Worm (Caenorhabditis elegans) whole organism, L2 larva: Measurements from ENCODE around the gene nas-10.

ENCODE experiments used
- F13H6.1 ChIP-seq: sonication (generic microtip); optimal IDR thresholded peaks from 2 replicates; lab custom pipeline; 2016; ENCODE audit warnings: missing genetic modification characterization, missing compliant biosample characterization
- Y55F3AM.14 ChIP-seq: fragments of 200-800 bp; sonication (Bioruptor generic); optimal IDR thresholded peaks from 2 replicates; lab custom pipeline; 2018; ENCODE audit warnings: mild to moderate bottlenecking, missing genetic modification characterization, missing compliant biosample characterization
- ZK546.5 ChIP-seq: sonication (generic microtip); optimal IDR thresholded peaks from 2 replicates; lab custom pipeline; 2017; ENCODE audit warnings: missing biosample characterization, missing genetic modification characterization
- alr-1 ChIP-seq: fragments of 150-350 bp; optimal IDR thresholded peaks from 2 replicates; lab custom pipeline; 2014; ENCODE audit warnings: missing biosample characterization, missing genetic modification characterization
- ama-1 ChIP-seq: fragments of 150-350 bp; optimal IDR thresholded peaks from 2 replicates; lab custom pipeline; 2018; ENCODE audit warnings: inconsistent platforms
- blmp-1 ChIP-seq: sonication (generic microtip); optimal IDR thresholded peaks from 2 replicates; lab custom pipeline; 2017; ENCODE audit warnings: missing genetic modification characterization, mild to moderate bottlenecking, missing compliant biosample characterization, antibody characterized with exemption, moderate library complexity; ENCODE audit not compliant: insufficient read depth
- ceh-16 ChIP-seq: fragments of 150-350 bp; optimal IDR thresholded peaks from 2 replicates; lab custom pipeline; 2014; ENCODE audit warnings: missing biosample characterization, missing genetic modification characterization
- ceh-82 ChIP-seq: fragments of 150-350 bp; optimal IDR thresholded peaks from 2 replicates; lab custom pipeline; 2014; ENCODE audit warnings: missing biosample characterization, missing genetic modification characterization
- crh-2 ChIP-seq: sonication (generic microtip); optimal IDR thresholded peaks from 2 replicates; lab custom pipeline; 2017; ENCODE audit warnings: missing biosample characterization, missing genetic modification characterization
- dmd-4 ChIP-seq: sonication (generic microtip); optimal IDR thresholded peaks from 2 replicates; lab custom pipeline; 2017; ENCODE audit warnings: missing biosample characterization, missing genetic modification characterization
- egl-27 ChIP-seq: sonication (generic microtip); optimal IDR thresholded peaks from 3 replicates; lab custom pipeline; 2017; ENCODE audit warnings: missing biosample characterization, missing genetic modification reagents, missing genetic modification characterization
- elt-1 ChIP-seq: fragments of 150-350 bp; optimal IDR thresholded peaks from 2 replicates; lab custom pipeline; 2014; ENCODE audit warnings: missing biosample characterization, missing genetic modification characterization
- elt-3 ChIP-seq: sonication (generic microtip); optimal IDR thresholded peaks from 2 replicates; lab custom pipeline; 2017; ENCODE audit warnings: missing biosample characterization, missing genetic modification characterization
- gmeb-1 ChIP-seq: fragments of 150-350 bp; optimal IDR thresholded peaks from 2 replicates; lab custom pipeline; 2014; ENCODE audit warnings: missing biosample characterization, missing genetic modification characterization
- lin-13 ChIP-seq: fragments of 150-350 bp; optimal IDR thresholded peaks from 2 replicates; lab custom pipeline; 2014; ENCODE audit warnings: missing biosample characterization, missing genetic modification reagents, missing genetic modification characterization
- lin-39 ChIP-seq: fragments of 150-350 bp; optimal IDR thresholded peaks from 2 replicates; lab custom pipeline; 2014; ENCODE audit warnings: missing biosample characterization, missing genetic modification reagents, missing genetic modification characterization
- lsy-2 ChIP-seq, 2 experiments: fragments of 150-350 bp in 1 of 2; sonication (generic microtip) in 1 of 2; optimal IDR thresholded peaks; 2 replicates each; lab custom pipeline; 2014 to 2017; ENCODE audit warnings: missing biosample characterization in 2 of 2, missing genetic modification characterization in 2 of 2
- mab-5 ChIP-seq: fragments of 150-350 bp; optimal IDR thresholded peaks from 2 replicates; lab custom pipeline; 2014; ENCODE audit warnings: missing biosample characterization, missing genetic modification characterization
- mbf-1 ChIP-seq: sonication (generic microtip); optimal IDR thresholded peaks from 2 replicates; lab custom pipeline; 2017; ENCODE audit warnings: missing biosample characterization, missing genetic modification characterization
- mdl-1 ChIP-seq, 2 experiments: fragments of 150-350 bp in 1 of 2; sonication (generic microtip) in 1 of 2; optimal IDR thresholded peaks; 2 replicates each; lab custom pipeline; 2017; ENCODE audit warnings: missing biosample characterization in 2 of 2, missing genetic modification characterization in 2 of 2
- nhr-12 ChIP-seq: fragments of 150-350 bp; optimal IDR thresholded peaks from 2 replicates; lab custom pipeline; 2014; ENCODE audit warnings: missing biosample characterization, missing genetic modification characterization
- nhr-129 ChIP-seq: fragments of 150-350 bp; optimal IDR thresholded peaks from 2 replicates; lab custom pipeline; 2014; ENCODE audit warnings: missing biosample characterization, missing genetic modification characterization
- nhr-21 ChIP-seq: fragments of 150-350 bp; optimal IDR thresholded peaks from 2 replicates; lab custom pipeline; 2014; ENCODE audit warnings: missing biosample characterization, missing genetic modification characterization
- nhr-237 ChIP-seq: fragments of 150-350 bp; optimal IDR thresholded peaks from 2 replicates; lab custom pipeline; 2014; ENCODE audit warnings: missing biosample characterization, missing genetic modification characterization
- nhr-6 ChIP-seq: fragments of 150-350 bp; optimal IDR thresholded peaks from 2 replicates; lab custom pipeline; 2014; ENCODE audit warnings: missing biosample characterization, missing genetic modification characterization
- peb-1 ChIP-seq: fragments of 150-350 bp; optimal IDR thresholded peaks from 2 replicates; lab custom pipeline; 2014; ENCODE audit warnings: missing biosample characterization, missing genetic modification characterization
- sem-4 ChIP-seq: fragments of 150-350 bp; optimal IDR thresholded peaks from 2 replicates; lab custom pipeline; 2014; ENCODE audit warnings: missing biosample characterization, missing genetic modification reagents, missing genetic modification characterization
- skn-1 ChIP-seq: sonication (generic microtip); optimal IDR thresholded peaks from 2 replicates; lab custom pipeline; 2017; ENCODE audit warnings: missing biosample characterization, missing genetic modification characterization
- sma-3 ChIP-seq: sonication (generic microtip); optimal IDR thresholded peaks from 2 replicates; lab custom pipeline; 2016; ENCODE audit warnings: missing genetic modification reagents, missing genetic modification characterization, missing compliant biosample characterization
- snpc-4 ChIP-seq: fragments of 150-350 bp; optimal IDR thresholded peaks from 2 replicates; lab custom pipeline; 2014; ENCODE audit warnings: missing biosample characterization, missing genetic modification characterization
- unc-39 ChIP-seq: fragments of 150-350 bp; optimal IDR thresholded peaks from 2 replicates; lab custom pipeline; 2014; ENCODE audit warnings: missing biosample characterization, missing genetic modification characterization
- unc-55 ChIP-seq: fragments of 150-350 bp; sonication (generic microtip); optimal IDR thresholded peaks from 3 replicates; lab custom pipeline; 2014; ENCODE audit warnings: missing biosample characterization, missing genetic modification reagents, missing genetic modification characterization
- unc-62 ChIP-seq: fragments of 150-350 bp; optimal IDR thresholded peaks from 2 replicates; lab custom pipeline; 2014; ENCODE audit warnings: missing biosample characterization, missing genetic modification reagents, missing genetic modification characterization
- zag-1 ChIP-seq: fragments of 150-350 bp; optimal IDR thresholded peaks from 2 replicates; lab custom pipeline; 2014; ENCODE audit warnings: missing biosample characterization, missing genetic modification characterization
- ztf-11 ChIP-seq: sonication (generic microtip); optimal IDR thresholded peaks from 2 replicates; lab custom pipeline; 2017; ENCODE audit warnings: missing biosample characterization, missing genetic modification characterization
- ztf-4 ChIP-seq: fragments of 150-350 bp; optimal IDR thresholded peaks from 2 replicates; lab custom pipeline; 2014; ENCODE audit warnings: missing biosample characterization, missing genetic modification characterization

The nas-10 gene

DNA sequence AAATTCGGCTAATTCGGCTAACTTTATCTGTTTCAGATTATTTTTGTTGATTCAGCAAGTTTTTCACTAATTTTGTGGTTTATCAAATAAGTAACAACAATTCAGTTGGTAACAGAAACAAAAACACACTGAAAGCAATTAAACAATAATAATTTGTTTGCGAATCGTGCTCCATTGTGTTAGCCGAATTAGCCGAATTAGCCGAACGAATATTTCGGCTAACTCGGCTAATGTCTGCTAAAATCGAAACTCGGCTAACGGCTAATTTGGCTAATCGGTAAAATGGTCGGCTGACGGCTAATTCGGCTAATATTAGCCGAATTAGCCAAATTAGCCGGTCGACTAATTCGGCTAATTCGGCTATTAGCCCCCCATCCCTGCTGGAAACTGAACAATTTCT is 40.4 kb upstream of the nas-10 start:
- no peak for TF ChIP-seq lin-13 (GFP tag; lab: Kevin White, UChicago)
- TF ChIP-seq mbf-1 (tag; lab: Kevin White, UChicago), result no peak
- TF ChIP-seq sem-4, result no peak
- TF ChIP-seq sma-3 (GFP tag; lab: Kevin White, UChicago), result no peak
- TF ChIP-seq ZK546.5 (tag; lab: Kevin White, UChicago), result no peak
- no peak for TF ChIP-seq nhr-12 (tag; lab: Kevin White, UChicago)
- no peak for TF ChIP-seq gmeb-1 (tag; lab: Kevin White, UChicago)
- TF ChIP-seq nhr-6, result no peak
- no peak for TF ChIP-seq elt-1 (tag; lab: Kevin White, UChicago)
- no peak for TF ChIP-seq mdl-1 (tag; optimal IDR thresholded peaks at IDR 0.05; lab: Kevin White, UChicago)
- TF ChIP-seq ceh-82 (tag; lab: Kevin White, UChicago), result no peak
- no peak for TF ChIP-seq dmd-4 (tag; lab: Kevin White, UChicago)
- TF ChIP-seq unc-55, result no peak

DNA sequence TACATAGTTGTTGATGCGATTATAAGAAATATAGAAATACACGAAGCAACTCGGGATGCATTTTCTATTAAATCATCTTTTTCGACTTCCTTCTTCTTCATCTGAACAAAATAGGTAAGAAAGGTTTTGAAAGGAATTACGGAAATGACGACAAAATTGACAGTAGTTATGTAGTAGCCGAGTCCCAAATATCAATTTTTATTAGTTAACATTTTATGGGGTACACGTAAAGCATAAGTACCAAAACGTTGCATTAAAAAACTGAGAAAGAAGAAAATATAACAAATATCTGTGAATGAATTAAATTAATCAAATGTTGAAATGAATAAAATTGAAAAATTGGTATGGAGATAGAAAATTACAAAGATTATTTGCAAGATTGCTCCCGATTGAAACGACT is 38.4 kb upstream of the nas-10 start, which contains the start of gene col-177:
Gene col-177, minus strand, starts transcription at position 101 of the 400 bp plus-strand sequence.
- TF ChIP-seq lin-39 (tag; lab: Kevin White, UChicago) (no peak), ztf-11 (tag; lab: Kevin White, UChicago) (no peak), lsy-2 (tag; optimal IDR thresholded peaks at IDR 0.05; lab: Kevin White, UChicago) (no peak), peb-1 (no peak), elt-1 (tag; lab: Kevin White, UChicago) (no peak), nhr-129 (tag; lab: Kevin White, UChicago) (no peak)

DNA sequence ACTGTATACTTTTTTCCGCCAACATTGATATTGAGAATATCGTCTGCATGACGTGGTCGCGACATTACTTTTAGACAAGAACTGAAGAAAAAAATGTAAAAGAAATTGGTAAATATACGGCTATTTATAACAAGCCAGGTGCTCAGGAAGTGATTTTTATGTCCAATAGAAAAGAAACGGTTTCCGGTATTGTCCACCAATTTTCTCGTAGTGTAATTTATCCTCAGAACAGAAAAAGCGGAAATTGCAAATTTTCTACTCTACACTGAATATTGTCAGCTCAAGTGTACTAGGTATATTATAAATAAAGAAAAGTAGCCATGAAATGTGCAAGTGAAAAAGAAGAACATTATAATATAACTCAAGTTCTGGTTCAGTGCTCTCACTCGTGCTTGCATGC is 35.9 kb upstream of the nas-10 start, which contains the start of gene F59F3.6:
Gene F59F3.6, minus strand, starts transcription at position 101 of the 400 bp plus-strand sequence.
- TF ChIP-seq elt-3 (tag; lab: Kevin White, UChicago) (no peak), dmd-4 (tag; lab: Kevin White, UChicago) (no peak), mdl-1 (tag; optimal IDR thresholded peaks at IDR 0.05; lab: Kevin White, UChicago) (no peak), skn-1 (no peak), F13H6.1 (tag; lab: Kevin White, UChicago) (no peak), ztf-11 (tag; lab: Kevin White, UChicago) (no peak), unc-62 (GFP tag; lab: Kevin White, UChicago) (no peak), unc-39 (tag; lab: Kevin White, UChicago) (no peak), blmp-1 (tag; lab: Kevin White, UChicago) (no peak), ceh-82 (tag; lab: Kevin White, UChicago) (no peak), zag-1 (no peak), sem-4 (no peak), sma-3 (GFP tag; lab: Kevin White, UChicago) (no peak), alr-1 (tag; lab: Kevin White, UChicago) (no peak)

DNA sequence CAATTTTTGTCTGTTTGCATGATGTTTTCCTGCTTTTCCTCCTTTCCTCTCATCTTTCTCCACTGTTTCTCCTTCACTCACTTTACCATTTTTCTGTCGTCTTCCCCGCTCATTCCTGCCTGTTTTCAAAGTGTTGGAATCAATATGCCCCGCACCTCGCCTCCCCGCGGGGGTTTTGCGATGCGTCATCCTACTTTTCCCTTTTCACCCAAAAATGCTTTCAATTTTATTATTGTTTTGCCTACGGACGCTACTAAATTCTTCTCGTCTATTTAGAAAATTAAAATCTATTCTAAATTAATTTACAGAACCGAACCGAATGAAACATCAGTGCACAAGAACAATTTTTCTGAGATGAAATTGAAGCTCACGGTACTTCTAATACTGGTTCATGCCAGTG is 28.9 kb upstream of the nas-10 start, which contains the start of gene ver-3:
Gene ver-3, plus strand, starts transcription at position 301 of the 400 bp plus-strand sequence.
- TF ChIP-seq peb-1, result no peak
- no peak for TF ChIP-seq ceh-16
- no peak for TF ChIP-seq ama-1 (lab: Kevin White, UChicago)
- TF ChIP-seq alr-1 (tag; lab: Kevin White, UChicago), result no peak
- TF ChIP-seq zag-1, result no peak
- TF ChIP-seq ceh-82 (tag; lab: Kevin White, UChicago), result no peak

DNA sequence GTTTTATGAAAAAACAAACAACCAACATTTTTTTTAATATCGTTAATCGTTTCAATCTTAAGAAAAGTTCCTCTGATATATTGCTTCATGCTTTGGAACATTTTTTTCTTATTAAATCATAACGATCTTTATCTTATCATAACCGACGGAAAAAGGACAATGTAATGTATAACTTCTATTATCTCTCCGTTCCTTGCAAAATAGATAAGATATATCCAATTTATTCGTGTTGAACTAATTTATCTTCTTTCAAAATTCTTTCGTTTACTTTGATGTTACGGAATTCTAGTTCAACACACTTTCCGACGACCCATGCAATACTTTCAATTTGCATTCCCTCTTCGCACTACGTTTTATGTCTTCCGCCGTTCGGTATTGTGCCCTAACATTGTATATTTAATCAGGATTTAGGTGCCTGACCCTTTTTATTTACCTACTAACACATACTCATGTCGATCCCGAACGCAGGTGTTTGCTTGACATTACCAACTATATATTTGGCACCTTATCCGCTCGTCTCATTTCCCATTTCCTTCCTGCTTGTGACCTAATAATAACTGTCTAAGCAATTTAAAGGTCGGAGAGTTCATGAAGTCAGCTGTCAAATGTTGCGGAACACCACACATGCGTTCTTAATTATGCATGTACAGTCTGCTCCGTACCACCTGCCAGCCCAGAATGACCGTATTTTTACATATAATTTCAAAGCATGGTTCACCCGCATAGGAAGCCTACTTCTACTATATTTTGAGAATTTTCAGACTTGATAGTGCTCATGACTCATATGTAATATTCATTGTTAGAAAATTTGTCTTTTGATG is 28.3 kb upstream of the nas-10 start:
- TF ChIP-seq unc-39 (tag; lab: Kevin White, UChicago) (no peak), sem-4 (no peak), dmd-4 (tag; lab: Kevin White, UChicago) (no peak), ztf-4 (no peak), nhr-237 (tag; lab: Kevin White, UChicago) (no peak), lin-13 (GFP tag; lab: Kevin White, UChicago) (no peak), skn-1 (no peak)

DNA sequence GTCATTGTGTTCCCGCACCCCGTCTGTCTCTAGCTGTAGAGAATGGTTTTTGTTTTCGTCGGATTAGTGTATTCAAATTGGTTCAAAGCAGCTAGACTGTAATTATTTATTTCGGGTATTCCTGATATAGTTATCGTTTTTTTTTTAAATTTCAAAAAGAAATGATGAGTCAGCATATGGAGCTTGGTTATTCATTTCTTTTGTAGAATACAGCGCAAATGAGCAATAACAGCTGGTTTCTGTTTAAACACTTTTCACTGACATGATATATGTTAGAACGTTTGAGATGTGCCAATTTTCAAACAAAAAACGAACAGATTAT is 27.5 kb upstream of the nas-10 start:
- TF ChIP-seq zag-1 (no peak), mab-5 (tag; lab: Kevin White, UChicago) (no peak), snpc-4 (tag; lab: Kevin White, UChicago) (no peak), ceh-16 (no peak), sma-3 (GFP tag; lab: Kevin White, UChicago) (no peak), sem-4 (no peak), nhr-21 (tag; lab: Kevin White, UChicago) (no peak), Y55F3AM.14 (GFP tag; lab: Kevin White, UChicago) (no peak), unc-55 (no peak), nhr-12 (tag; lab: Kevin White, UChicago) (no peak), egl-27 (no peak), crh-2 (tag; lab: Kevin White, UChicago) (no peak), dmd-4 (tag; lab: Kevin White, UChicago) (no peak)
